Fruit fly (Drosophila melanogaster) whole organism, prepupa: ENCODE results near the gene RpL36.

Source experiments
- Hr39 ChIP-seq: fragments of 200-800 bp; sonication (Bioruptor generic); optimal IDR thresholded peaks from 2 replicates; lab custom pipeline; 2016; ENCODE audit warnings: missing biosample characterization, missing genetic modification characterization
- eg ChIP-seq: fragments of 200-800 bp; sonication (Bioruptor generic); IDR thresholded peaks from 3 replicates; pipeline ENCODE4 v1.3.6; 2022; ENCODE audit warnings: missing biosample characterization, missing genetic modification characterization

dm6 chrX:599727-600126, 29.6 kb downstream of the RpL36 start:
- TF ChIP-seq Hr39 (GFP tag; lab: Kevin White, UChicago), result no peak
- TF ChIP-seq eg (GFP tag; lab: Robert Waterston, UW), result no peak
